Worm (Caenorhabditis elegans): ENCODE measurements around the gene B0280.9.

The B0280.9 gene

DNA sequence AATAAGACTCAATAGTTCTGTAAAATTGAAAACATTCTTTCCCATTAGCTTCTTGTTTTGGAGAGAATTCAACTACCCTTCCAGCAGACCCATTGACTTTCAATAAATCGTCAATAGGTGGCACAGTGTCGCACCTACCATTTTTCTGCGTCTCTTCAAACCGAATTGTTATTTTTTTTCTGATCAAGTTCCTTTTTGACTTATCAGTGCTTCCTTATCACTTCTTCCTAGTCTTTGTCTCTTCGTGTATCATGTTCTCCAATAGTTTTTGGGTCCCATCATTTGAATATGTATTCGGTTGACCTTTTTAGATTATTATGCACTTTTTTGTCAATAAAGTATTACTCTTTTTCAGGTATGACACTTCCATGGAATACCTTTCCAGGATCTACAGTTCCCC is 14.7 kb downstream of the B0280.9 start, which contains the start of gene odd-1:
odd-1 (plus strand) TSS at position 349 of the 400 bp plus-strand sequence.
- TF ChIP-seq nhr-237 (tag; optimal IDR thresholded peaks at IDR 0.05) (no peak), nhr-28 (tag; optimal IDR thresholded peaks at IDR 0.05) (no peak), pha-4 (tag; optimal IDR thresholded peaks at IDR 0.05) (no peak), sptf-1 (tag; optimal IDR thresholded peaks at IDR 0.05) (no peak), mab-5 (tag; optimal IDR thresholded peaks at IDR 0.05) (no peak), elt-3 (tag; optimal IDR thresholded peaks at IDR 0.05) (no peak), elt-1 (tag; optimal IDR thresholded peaks at IDR 0.05; ENCODE audit: borderline replicate concordance, insufficient read depth) (no peak), zip-8 (tag; optimal IDR thresholded peaks at IDR 0.05) (no peak), ceh-43 (GFP tag; optimal IDR thresholded peaks at IDR 0.05) (no peak), ham-2 (GFP tag; optimal IDR thresholded peaks at IDR 0.05) (no peak), mep-1 (tag; optimal IDR thresholded peaks at IDR 0.05) (no peak), lsy-2 (tag; optimal IDR thresholded peaks at IDR 0.05) (no peak), lin-32 (GFP tag; optimal IDR thresholded peaks at IDR 0.05) (no peak), nhr-76 (tag; optimal IDR thresholded peaks at IDR 0.05) (no peak)

DNA sequence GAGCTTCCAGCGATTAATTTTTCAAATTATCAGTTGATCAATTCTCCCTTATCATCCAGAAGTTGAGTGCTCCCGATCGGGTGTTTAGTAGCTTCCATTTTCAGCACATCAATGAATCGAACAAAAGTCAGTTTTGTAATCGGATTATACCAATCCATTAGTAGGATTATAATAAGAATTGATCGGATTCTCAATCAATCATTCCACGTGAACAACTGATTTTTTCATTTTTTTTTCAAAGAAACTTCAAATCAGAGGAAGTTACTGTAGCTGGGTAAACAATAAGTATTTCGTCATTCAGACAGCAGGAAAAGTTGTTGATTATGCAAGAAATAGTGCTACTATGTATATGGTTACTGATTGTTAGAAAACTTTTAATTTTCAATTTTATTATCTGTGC is 15.8 kb downstream of the B0280.9 start:
- no peak for TF ChIP-seq pha-4 (tag; optimal IDR thresholded peaks at IDR 0.05)
- no peak for TF ChIP-seq nhr-12 (tag; optimal IDR thresholded peaks at IDR 0.05)
- TF ChIP-seq drap-1 (GFP tag; optimal IDR thresholded peaks at IDR 0.05): no peak
- no peak for TF ChIP-seq ces-1 (GFP tag; optimal IDR thresholded peaks at IDR 0.05)
- no peak for TF ChIP-seq lsy-2 (tag; optimal IDR thresholded peaks at IDR 0.05)
- no peak for TF ChIP-seq mab-5 (tag; optimal IDR thresholded peaks at IDR 0.05)
- TF ChIP-seq elt-1 (tag; optimal IDR thresholded peaks at IDR 0.05; ENCODE audit: borderline replicate concordance, insufficient read depth): no peak
- no peak for TF ChIP-seq bed-3 (GFP tag; optimal IDR thresholded peaks at IDR 0.05)
- TF ChIP-seq mls-2 (tag; optimal IDR thresholded peaks at IDR 0.05): no peak
- no peak for TF ChIP-seq unc-39 (tag; optimal IDR thresholded peaks at IDR 0.05)
- no peak for TF ChIP-seq nhr-76 (tag; optimal IDR thresholded peaks at IDR 0.05)
- TF ChIP-seq lin-13 (tag; optimal IDR thresholded peaks at IDR 0.05): no peak
- TF ChIP-seq ceh-43 (GFP tag; optimal IDR thresholded peaks at IDR 0.05): no peak
- TF ChIP-seq nhr-28 (tag; optimal IDR thresholded peaks at IDR 0.05): no peak
- TF ChIP-seq blmp-1 (tag; optimal IDR thresholded peaks at IDR 0.05): no peak
- TF ChIP-seq ceh-39 (tag; optimal IDR thresholded peaks at IDR 0.05): no peak
- no peak for TF ChIP-seq zip-8 (tag; optimal IDR thresholded peaks at IDR 0.05)

DNA sequence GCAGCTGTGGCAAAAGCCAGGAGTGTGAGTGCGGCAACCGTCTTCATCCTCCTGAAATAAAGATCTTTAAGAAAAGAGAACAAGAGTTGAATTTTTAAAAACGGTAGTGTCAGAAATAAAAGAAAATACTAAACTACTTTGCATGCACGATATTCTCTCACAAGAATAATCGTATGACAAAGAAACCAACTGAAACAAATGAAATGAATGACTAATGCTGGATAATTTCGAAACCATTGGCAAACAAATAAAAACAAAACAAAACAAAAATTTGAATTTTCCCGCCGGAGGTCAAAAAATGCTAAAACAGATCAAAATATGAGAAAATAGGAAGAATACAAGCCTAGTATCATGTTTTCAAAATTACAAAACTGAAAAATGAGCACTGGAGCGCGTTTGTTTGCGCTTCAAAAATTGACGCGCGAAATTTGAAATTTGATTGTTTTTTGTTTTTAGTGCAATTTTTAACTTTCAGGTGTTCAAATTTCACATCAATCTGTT is 18.7 kb downstream of the B0280.9 start, which contains the start of gene cpg-2:
cpg-2 (minus strand) TSS at position 51 of the 501 bp plus-strand sequence.
- TF ChIP-seq elt-1 (tag; optimal IDR thresholded peaks at IDR 0.05; ENCODE audit: borderline replicate concordance, insufficient read depth) (no peak), drap-1 (GFP tag; optimal IDR thresholded peaks at IDR 0.05) (no peak), unc-62 (GFP tag; optimal IDR thresholded peaks at IDR 0.05) (no peak), nhr-2 (tag; optimal IDR thresholded peaks at IDR 0.05) (no peak), mab-5 (tag; optimal IDR thresholded peaks at IDR 0.05) (no peak), ham-2 (GFP tag; optimal IDR thresholded peaks at IDR 0.05) (no peak), ceh-43 (GFP tag; optimal IDR thresholded peaks at IDR 0.05) (no peak), M03D4.4 (tag; optimal IDR thresholded peaks at IDR 0.05) (no peak), nhr-28 (tag; optimal IDR thresholded peaks at IDR 0.05) (no peak), unc-39 (tag; optimal IDR thresholded peaks at IDR 0.05) (no peak), nhr-237 (tag; optimal IDR thresholded peaks at IDR 0.05) (no peak), lsy-2 (tag; optimal IDR thresholded peaks at IDR 0.05) (no peak), zip-8 (tag; optimal IDR thresholded peaks at IDR 0.05) (no peak), sptf-1 (tag; optimal IDR thresholded peaks at IDR 0.05) (no peak), lin-13 (tag; optimal IDR thresholded peaks at IDR 0.05) (no peak)

DNA sequence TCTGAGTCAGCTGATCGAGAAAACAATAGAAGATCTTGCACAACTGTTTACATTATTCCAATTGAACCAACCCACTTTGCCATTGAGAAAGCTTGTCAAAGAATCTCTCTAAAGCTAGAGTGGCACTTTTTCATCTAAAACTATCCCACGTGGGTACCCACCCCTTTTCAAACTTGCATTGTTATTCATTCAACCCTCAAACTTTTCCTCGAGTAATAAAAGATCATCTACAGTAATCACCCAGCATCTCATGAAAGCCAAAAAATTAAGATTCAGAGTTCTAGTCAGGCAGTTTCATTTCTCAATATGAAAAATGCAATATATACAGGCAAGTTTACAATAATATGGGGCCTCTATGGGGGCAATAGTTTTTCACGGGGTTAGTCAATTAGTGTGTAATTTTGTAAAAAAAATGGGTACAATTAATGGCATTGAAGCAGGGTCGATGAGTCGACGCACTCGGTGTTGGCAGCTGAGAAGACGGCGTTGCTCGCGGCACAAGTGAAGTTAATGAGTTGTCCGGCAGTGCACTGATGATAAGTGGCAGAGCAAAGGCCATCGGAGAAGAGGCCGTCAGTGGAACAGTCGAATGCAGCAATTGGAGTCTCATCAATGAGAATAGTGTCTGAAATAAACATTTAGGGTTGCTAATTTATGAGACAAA is 20.7 kb downstream of the B0280.9 start:
- TF ChIP-seq M03D4.4 (tag; optimal IDR thresholded peaks at IDR 0.05) (no peak), tbx-8 (GFP tag; optimal IDR thresholded peaks at IDR 0.05) (no peak)

DNA sequence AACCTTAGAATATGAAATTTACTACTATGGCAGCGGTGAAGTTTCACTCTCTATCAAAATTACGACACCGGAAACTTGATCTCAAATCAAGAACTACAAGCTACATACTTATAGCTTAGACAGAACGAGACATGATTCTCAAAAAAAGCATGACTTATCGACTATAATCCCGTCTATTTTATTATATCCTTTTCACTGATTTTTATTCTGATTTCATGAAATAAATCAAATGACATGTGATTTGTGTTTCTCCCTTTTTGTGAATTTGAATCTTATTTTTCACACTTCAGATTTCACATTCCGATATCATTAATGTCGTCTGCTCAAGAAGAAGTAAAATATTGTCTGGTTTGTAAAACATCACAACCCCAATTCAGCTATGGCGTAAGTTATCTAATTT is 22.7 kb downstream of the B0280.9 start, which contains the start of gene ZK418.11:
ZK418.11 (plus strand) TSS at position 289 of the 400 bp plus-strand sequence.
- no peak for TF ChIP-seq elt-3 (tag; optimal IDR thresholded peaks at IDR 0.05)
- no peak for TF ChIP-seq nhr-28 (tag; optimal IDR thresholded peaks at IDR 0.05)
- no peak for TF ChIP-seq unc-120 (tag; optimal IDR thresholded peaks at IDR 0.05; ENCODE audit: poor library complexity, severe bottlenecking)
- TF ChIP-seq ceh-43 (GFP tag; optimal IDR thresholded peaks at IDR 0.05): no peak
- TF ChIP-seq unc-62 (GFP tag; optimal IDR thresholded peaks at IDR 0.05): no peak
- no peak for TF ChIP-seq ceh-83 (GFP tag; optimal IDR thresholded peaks at IDR 0.05)
- TF ChIP-seq hlh-1 (tag; optimal IDR thresholded peaks at IDR 0.05): no peak
- no peak for TF ChIP-seq flh-1 (GFP tag; optimal IDR thresholded peaks at IDR 0.05)
- TF ChIP-seq M03D4.4 (tag; optimal IDR thresholded peaks at IDR 0.05): no peak
- no peak for TF ChIP-seq ceh-39 (tag; optimal IDR thresholded peaks at IDR 0.05)
- no peak for TF ChIP-seq nhr-76 (tag; optimal IDR thresholded peaks at IDR 0.05)
- no peak for TF ChIP-seq mep-1 (tag; optimal IDR thresholded peaks at IDR 0.05)

Data from whole organism, mixed stage, embryonic.